Worm (Caenorhabditis elegans) whole organism, young adult: ENCODE results near the gene F07A11.4.

Source experiments
- F49E8.2 ChIP-seq: sonication (generic microtip); optimal IDR thresholded peaks from 3 replicates; lab custom pipeline; 2017; ENCODE audit warnings: missing genetic modification characterization, mild to moderate bottlenecking, missing compliant biosample characterization, antibody characterized with exemption, moderate library complexity; ENCODE audit not compliant: insufficient read depth
- K11D2.4 ChIP-seq: fragments of 200-800 bp; sonication (Bioruptor generic); IDR thresholded peaks from 2 replicates; pipeline ENCODE4 v1.3.6; 2022; ENCODE audit warnings: missing genetic modification reagents, missing genetic modification characterization, missing compliant biosample characterization
- cebp-2 ChIP-seq: fragments of 200-800 bp; sonication (Bioruptor generic); IDR thresholded peaks from 2 replicates; pipeline ENCODE4 v1.3.6; 2022; ENCODE audit warnings: missing genetic modification characterization, missing compliant biosample characterization
- dpl-1 ChIP-seq: fragments of 150-350 bp; optimal IDR thresholded peaks from 2 replicates; lab custom pipeline; 2014; ENCODE audit warnings: missing biosample characterization, missing genetic modification reagents, missing genetic modification characterization
- gei-17 ChIP-seq: fragments of 200-800 bp; sonication (Bioruptor generic); optimal IDR thresholded peaks from 2 replicates; lab custom pipeline; 2018; ENCODE audit warnings: mild to moderate bottlenecking, missing genetic modification characterization, missing compliant biosample characterization
- nfya-1 ChIP-seq: sonication (generic microtip); optimal IDR thresholded peaks from 2 replicates; lab custom pipeline; 2017; ENCODE audit warnings: antibody characterized with exemption, missing compliant biosample characterization, missing genetic modification characterization, borderline replicate concordance; ENCODE audit not compliant: insufficient read depth
- nfya-2 ChIP-seq: fragments of 200-800 bp; sonication (Bioruptor generic); IDR thresholded peaks from 2 replicates; pipeline ENCODE4 v1.3.6; 2022; ENCODE audit warnings: missing genetic modification reagents, missing genetic modification characterization, missing compliant biosample characterization
- pha-4 ChIP-seq: fragments of 150-350 bp; sonication (generic microtip); optimal IDR thresholded peaks from 2 replicates; lab custom pipeline; 2014; ENCODE audit warnings: missing biosample characterization, missing genetic modification reagents, missing genetic modification characterization
- snpc-1.3 ChIP-seq: sonication (generic microtip); optimal IDR thresholded peaks from 2 replicates; lab custom pipeline; 2017; ENCODE audit warnings: missing genetic modification characterization, mild to moderate bottlenecking, missing compliant biosample characterization, antibody characterized with exemption, moderate library complexity, missing genotype, missing genetic modification reagents; ENCODE audit not compliant: insufficient read depth
- snpc-4 ChIP-seq, 5 experiments: fragments of 150-350 bp in 1 of 5; sonication (generic microtip) in 4 of 5; optimal IDR thresholded peaks; 2 replicates each; lab custom pipeline; 2014 to 2018; ENCODE audit warnings: missing genetic modification characterization in 5 of 5, missing biosample characterization in 3 of 5, antibody characterized with exemption in 2 of 5, mild to moderate bottlenecking in 2 of 5, missing compliant biosample characterization in 2 of 5, missing genotype in 2 of 5, moderate library complexity in 2 of 5, missing genetic modification reagents in 1 of 5
- unc-62 ChIP-seq: fragments of 150-350 bp; optimal IDR thresholded peaks from 2 replicates; lab custom pipeline; 2014; ENCODE audit warnings: missing biosample characterization, missing genetic modification reagents, missing genetic modification characterization
- ztf-28 ChIP-seq: fragments of 200-800 bp; sonication (Bioruptor generic); IDR thresholded peaks from 2 replicates; pipeline ENCODE4 v1.3.6; 2022; ENCODE audit warnings: missing genetic modification reagents, missing genetic modification characterization, missing compliant biosample characterization

- TF ChIP-seq F49E8.2 (tag; lab: Kevin White, UChicago) (no peak), nfya-2 (GFP tag; lab: Robert Waterston, UW) (no peak), nfya-1 (tag; lab: Kevin White, UChicago) (no peak), dpl-1 (GFP tag; lab: Kevin White, UChicago) (no peak), K11D2.4 (GFP tag; lab: Robert Waterston, UW) (peak; percentile 55), ztf-28 (GFP tag; lab: Robert Waterston, UW) (no peak), snpc-4 (GFP tag; optimal IDR thresholded peaks at IDR 0.05; lab: Kevin White, UChicago) (no peak), snpc-4 (tag; optimal IDR thresholded peaks at IDR 0.05; lab: Kevin White, UChicago) (peak; percentile 8 to 49 (median 27)), unc-62 (GFP tag; lab: Kevin White, UChicago) (no peak), pha-4 (tag; lab: Kevin White, UChicago) (no peak), cebp-2 (0 out of 2 replicates have a peak, but pooled peaks have one; percentile 30), gei-17 (no peak), snpc-1.3 (no peak)
Measured at ce11 chrII:11634681-11635527, 34.1 kb downstream of the F07A11.4 start.
